1 fruit fly cellular context compared by ENCODE assay signal in genomic region chr3L:18367791-18368190, dm6.
TF ChIP-seq lines count a peak whose summit lies in the region.

No protein-coding gene starts in this region.

TF ChIP-seq in whole organism, embryonic, 481 proteins besides CTCF, POLR2A, EP300 and RAD21 (continued from another document):
- TF ChIP-seq hbn (GFP tag; IDR thresholded peaks at IDR 0.05; lab: Robert Waterston, UW; ENCODE audit: partially characterized antibody) (no peak), dysf (GFP tag; IDR thresholded peaks at IDR 0.05; lab: Robert Waterston, UW) (peak; percentile 43; the same call in 2 of the 3 replicates), chinmo (GFP tag; IDR thresholded peaks at IDR 0.05; lab: Robert Waterston, UW; ENCODE audit: partially characterized antibody) (no peak), ham (GFP tag; IDR thresholded peaks at IDR 0.05; lab: Robert Waterston, UW) (no peak), E2f1 (GFP tag; IDR thresholded peaks at IDR 0.05; lab: Robert Waterston, UW) (no peak), CG9215 (GFP tag; IDR thresholded peaks at IDR 0.05; lab: Robert Waterston, UW) (no peak), kah (GFP tag; optimal IDR thresholded peaks at IDR 0.05; lab: Kevin White, UChicago) (no peak), pros (GFP tag; optimal IDR thresholded peaks at IDR 0.05; lab: Kevin White, UChicago) (no peak), PHDP (tag; optimal IDR thresholded peaks at IDR 0.05; lab: Kevin White, UChicago) (peak; percentile 3), CG16813 (GFP tag; IDR thresholded peaks at IDR 0.05; lab: Robert Waterston, UW; ENCODE audit: partially characterized antibody) (no peak), CG6175 (GFP tag; IDR thresholded peaks at IDR 0.05; lab: Robert Waterston, UW) (no peak), ro (GFP tag; IDR thresholded peaks at IDR 0.05; lab: Robert Waterston, UW) (no peak), CG2199 (GFP tag; IDR thresholded peaks at IDR 0.05; lab: Robert Waterston, UW) (no peak), CG7745 (tag; optimal IDR thresholded peaks at IDR 0.05; lab: Kevin White, UChicago) (no peak), wdn (GFP tag; IDR thresholded peaks at IDR 0.05; lab: Robert Waterston, UW) (no peak), pnt (GFP tag; optimal IDR thresholded peaks at IDR 0.05; lab: Kevin White, UChicago) (no peak)
